Fruit fly (Drosophila melanogaster) whole organism: Measurements from ENCODE around the gene Mi-2.

Experiments
- pan ChIP-seq: fragments of >200 bp; optimal IDR thresholded peaks from 2 replicates; lab custom pipeline; 2017
- psq ChIP-seq: fragments of >200 bp; optimal IDR thresholded peaks from 2 replicates; lab custom pipeline; 2017
- usp ChIP-seq: fragments of >200 bp; optimal IDR thresholded peaks from 2 replicates; lab custom pipeline; 2017; ENCODE audit warnings: missing biosample characterization, missing genetic modification characterization, mixed read lengths

DNA sequence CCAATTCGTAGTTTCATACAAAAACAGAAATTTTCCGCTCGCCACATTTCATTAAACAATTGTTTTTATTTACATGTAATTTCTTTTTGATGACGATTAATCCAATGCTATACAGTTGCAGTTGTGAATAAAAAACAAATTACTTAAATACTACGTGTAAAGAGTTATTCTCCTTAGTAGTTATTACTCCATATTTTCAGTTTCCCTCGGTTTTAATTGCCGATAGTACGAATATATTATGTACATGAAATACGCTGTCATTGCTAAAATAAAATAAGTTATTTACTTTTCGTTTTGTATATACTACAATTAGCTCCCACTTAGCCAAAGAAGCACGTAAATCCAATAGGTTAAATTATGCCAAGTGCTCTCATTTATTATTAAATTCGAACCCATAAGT is 43.6 kb upstream of the Mi-2 start, which contains the start of gene CG42655:
- TF ChIP-seq pan (lab: Kevin White, UChicago) (no peak), usp (no peak), psq (lab: Kevin White, UChicago) (no peak)
